Fruit fly (Drosophila melanogaster) whole organism, wandering third instar larva: ENCODE data around the gene CG34253.

Experiments
- CG32264 ChIP-seq: fragments of 200-800 bp; sonication (Bioruptor generic); optimal IDR thresholded peaks from 2 replicates; lab custom pipeline; 2016; ENCODE audit warnings: missing biosample characterization, missing genetic modification characterization
- Dfd ChIP-seq: fragments of >200 bp; optimal IDR thresholded peaks from 2 replicates; lab custom pipeline; 2017; ENCODE audit warnings: missing biosample characterization, missing genetic modification characterization
- Dif ChIP-seq: fragments of 200-275, 200-300 bp; sonication (Bioruptor generic); optimal IDR thresholded peaks from 2 replicates; lab custom pipeline; 2018; ENCODE audit warnings: missing biosample characterization, missing genetic modification characterization; ENCODE audit not compliant: partially characterized antibody
- GATAd ChIP-seq: sonication (Bioruptor generic); optimal IDR thresholded peaks from 2 replicates; lab custom pipeline; 2016; ENCODE audit warnings: missing biosample characterization, missing genetic modification characterization
- Myc ChIP-seq: fragments of >200 bp; optimal IDR thresholded peaks from 2 replicates; lab custom pipeline; 2017
- N ChIP-seq: fragments of >200 bp; optimal IDR thresholded peaks from 2 replicates; lab custom pipeline; 2018; ENCODE audit warnings: missing biosample characterization, missing external identifiers, missing genetic modification characterization
- Sp1 ChIP-seq: fragments of 200-800 bp; sonication (Bioruptor generic); optimal IDR thresholded peaks from 3 replicates; lab custom pipeline; 2019; ENCODE audit warnings: missing biosample characterization, mild to moderate bottlenecking, missing genetic modification characterization, moderate library complexity
- Vsx2 ChIP-seq: fragments of 200-300, 225-300 bp; sonication (Bioruptor generic); optimal IDR thresholded peaks from 2 replicates; lab custom pipeline; 2018; ENCODE audit warnings: missing biosample characterization, missing genetic modification characterization; ENCODE audit not compliant: partially characterized antibody
- dsf ChIP-seq: sonication (Bioruptor generic); optimal IDR thresholded peaks from 2 replicates; lab custom pipeline; 2016; ENCODE audit warnings: missing biosample characterization, missing genetic modification characterization, borderline replicate concordance
- h ChIP-seq: fragments of 200-800 bp; sonication (Bioruptor generic); optimal IDR thresholded peaks from 3 replicates; lab custom pipeline; 2016; ENCODE audit warnings: missing biosample characterization, mild to moderate bottlenecking, missing genetic modification characterization
- pan ChIP-seq: fragments of >200 bp; optimal IDR thresholded peaks from 2 replicates; lab custom pipeline; 2017
- psq ChIP-seq: fragments of 200-800 bp; sonication (Bioruptor generic); optimal IDR thresholded peaks from 3 replicates; lab custom pipeline; 2017; ENCODE audit warnings: missing biosample characterization, mild to moderate bottlenecking, missing genetic modification characterization, moderate library complexity
- rgr ChIP-seq: fragments of 200-800 bp; sonication (Bioruptor generic); optimal IDR thresholded peaks from 3 replicates; lab custom pipeline; 2016; ENCODE audit warnings: missing biosample characterization, mild to moderate bottlenecking, missing genetic modification characterization
- sage ChIP-seq: fragments of 200-800 bp; sonication (Bioruptor generic); optimal IDR thresholded peaks from 2 replicates; lab custom pipeline; 2016; ENCODE audit warnings: missing biosample characterization, mild to moderate bottlenecking, missing genetic modification characterization

DNA sequence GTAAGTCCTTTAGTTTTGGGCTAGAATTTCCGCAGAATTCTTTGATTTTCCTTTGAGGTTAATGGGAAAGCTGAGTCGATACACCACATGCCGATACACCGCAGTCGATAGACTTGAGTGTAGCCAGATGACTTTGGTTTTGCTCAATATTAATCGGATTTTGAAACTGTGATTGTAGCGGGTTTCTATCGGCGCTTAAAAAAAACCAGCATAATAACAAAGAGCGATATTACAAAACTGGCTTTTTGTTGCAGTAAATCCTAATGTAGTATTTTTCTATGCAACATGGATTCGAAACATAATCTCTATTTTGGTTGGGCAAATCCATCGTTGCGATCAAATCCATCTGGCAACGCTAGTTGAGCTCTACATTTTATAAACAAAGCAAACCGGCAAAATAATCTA is 22.3 kb upstream of the CG34253 start, which contains the start of the genes Polr3D and mus304:
- peak; percentile 28 for TF ChIP-seq Sp1
- TF ChIP-seq Dif (GFP tag; lab: Kevin White, UChicago), result no peak
- no peak for TF ChIP-seq pan
- peak; percentile 19 for TF ChIP-seq psq (GFP tag; lab: Kevin White, UChicago)
- TF ChIP-seq sage, result no peak
- no peak for TF ChIP-seq GATAd
- no peak for TF ChIP-seq Vsx2
- TF ChIP-seq rgr (GFP tag; lab: Kevin White, UChicago), result peak; percentile 23
- no peak for TF ChIP-seq CG32264 (GFP tag; lab: Kevin White, UChicago)
- no peak for TF ChIP-seq N (GFP tag; lab: Kevin White, UChicago)
- no peak for TF ChIP-seq Myc (lab: Kevin White, UChicago)
- TF ChIP-seq dsf, result peak; percentile 13
- no peak for TF ChIP-seq Dfd (GFP tag; lab: Kevin White, UChicago)
- TF ChIP-seq h, result peak; percentile 40
